Worm (Caenorhabditis elegans) whole organism, L4 larva: ENCODE data around the gene Y43F8B.19.
A peak's percentile ranks its signal among the peaks of the same experiment; 100 is the strongest.

ENCODE experiments used
- D1046.2 ChIP-seq: fragments of 200-800 bp; sonication (Bioruptor generic); IDR thresholded peaks from 2 replicates; pipeline ENCODE4 v1.3.6; 2022; ENCODE audit warnings: missing genetic modification characterization, missing compliant biosample characterization
- F26F4.8 ChIP-seq: fragments of 200-800 bp; sonication (Bioruptor generic); conservative IDR thresholded peaks from 2 replicates; pipeline ENCODE4 v1.3.6; 2022; ENCODE audit warnings: missing genetic modification characterization, missing compliant biosample characterization
- F37D6.2 ChIP-seq: sonication (generic microtip); optimal IDR thresholded peaks from 2 replicates; lab custom pipeline; 2016; ENCODE audit warnings: mild to moderate bottlenecking, missing genetic modification characterization, missing compliant biosample characterization
- F44E2.7 ChIP-seq: fragments of 200-800 bp; sonication (Bioruptor generic); IDR thresholded peaks from 2 replicates; pipeline ENCODE4 v2.1.2; 2022; ENCODE audit warnings: missing genetic modification characterization, missing compliant biosample characterization
- F49E8.2 ChIP-seq: sonication (generic microtip); optimal IDR thresholded peaks from 2 replicates; lab custom pipeline; 2016; ENCODE audit warnings: missing compliant biosample characterization, mild to moderate bottlenecking, missing genetic modification characterization, borderline replicate concordance
- Y48G9A.11 ChIP-seq: fragments of 200-800 bp; sonication (Bioruptor generic); IDR thresholded peaks from 2 replicates; pipeline ENCODE4 v1.3.6; 2022; ENCODE audit warnings: missing genetic modification reagents, missing genetic modification characterization, missing compliant biosample characterization
- Y5F2A.4 ChIP-seq: fragments of 200-800 bp; sonication (Bioruptor generic); optimal IDR thresholded peaks from 2 replicates; lab custom pipeline; 2018; ENCODE audit warnings: mild to moderate bottlenecking, missing genetic modification characterization, missing compliant biosample characterization
- Y75B8A.6 ChIP-seq: fragments of 200-800 bp; sonication (Bioruptor generic); IDR thresholded peaks from 2 replicates; pipeline ENCODE4 v1.3.6; 2022; ENCODE audit warnings: missing genetic modification reagents, missing genetic modification characterization, missing compliant biosample characterization
- ama-1 ChIP-seq: fragments of 150-350 bp; optimal IDR thresholded peaks from 2 replicates; lab custom pipeline; 2014; ENCODE audit warnings: inconsistent platforms, mixed read lengths
- arid-1 ChIP-seq: fragments of 200-800 bp; sonication (Bioruptor generic); conservative IDR thresholded peaks from 2 replicates; pipeline ENCODE4 v1.3.6; 2022; ENCODE audit warnings: missing genetic modification reagents, missing genetic modification characterization, missing compliant biosample characterization
- ceh-28 ChIP-seq: fragments of 150-350 bp; optimal IDR thresholded peaks from 2 replicates; lab custom pipeline; 2014; ENCODE audit warnings: missing biosample characterization, missing genetic modification reagents, missing genetic modification characterization
- ceh-44 ChIP-seq: fragments of 200-800 bp; sonication (Bioruptor generic); IDR thresholded peaks from 2 replicates; pipeline ENCODE4 v1.3.6; 2022; ENCODE audit warnings: missing genetic modification reagents, missing genetic modification characterization, missing compliant biosample characterization
- ces-1 ChIP-seq: fragments of 150-350 bp; sonication (generic microtip); optimal IDR thresholded peaks from 4 replicates; lab custom pipeline; 2014; ENCODE audit warnings: missing biosample characterization, missing genetic modification reagents, missing genetic modification characterization
- daf-12 ChIP-seq: fragments of 150-350 bp; optimal IDR thresholded peaks from 2 replicates; lab custom pipeline; 2014; ENCODE audit warnings: missing biosample characterization, missing genetic modification reagents, missing genetic modification characterization
- daf-19 ChIP-seq: fragments of 200-800 bp; sonication (Bioruptor generic); conservative IDR thresholded peaks from 2 replicates; pipeline ENCODE4 v1.3.6; 2022; ENCODE audit warnings: missing genetic modification characterization, missing compliant biosample characterization
- daf-8 ChIP-seq: fragments of 200-800 bp; sonication (Bioruptor generic); IDR thresholded peaks from 2 replicates; pipeline ENCODE4 v1.3.6; 2022; ENCODE audit warnings: missing genetic modification characterization, missing compliant biosample characterization
- dpl-1 ChIP-seq: fragments of 150-350 bp; optimal IDR thresholded peaks from 2 replicates; lab custom pipeline; 2014; ENCODE audit warnings: missing biosample characterization, missing genetic modification reagents, missing genetic modification characterization
- dve-1 ChIP-seq: sonication (generic microtip); optimal IDR thresholded peaks from 2 replicates; lab custom pipeline; 2017; ENCODE audit warnings: antibody characterized with exemption, mild to moderate bottlenecking, missing genetic modification characterization, missing compliant biosample characterization; ENCODE audit not compliant: insufficient read depth
- egl-27 ChIP-seq: sonication (generic microtip); optimal IDR thresholded peaks from 3 replicates; lab custom pipeline; 2017; ENCODE audit warnings: missing biosample characterization, missing genetic modification reagents, missing genetic modification characterization
- egl-43 ChIP-seq: fragments of 200-800 bp; sonication (Bioruptor generic); IDR thresholded peaks from 2 replicates; pipeline ENCODE4 v1.3.6; 2022; ENCODE audit warnings: missing genetic modification reagents, missing genetic modification characterization, missing compliant biosample characterization
- hif-1 ChIP-seq, 2 experiments: sonication (generic microtip); optimal IDR thresholded peaks; 2 replicates each; lab custom pipeline; 2016 to 2017; ENCODE audit warnings: missing compliant biosample characterization in 2 of 2, missing genetic modification characterization in 2 of 2, missing genetic modification reagents in 2 of 2, missing genotype in 2 of 2, mild to moderate bottlenecking in 1 of 2
- hlh-11 ChIP-seq: fragments of 200-800 bp; sonication (Bioruptor generic); optimal IDR thresholded peaks from 2 replicates; lab custom pipeline; 2018; ENCODE audit warnings: mild to moderate bottlenecking, missing genetic modification characterization, missing compliant biosample characterization
- hlh-30 ChIP-seq: sonication (generic microtip); optimal IDR thresholded peaks from 2 replicates; lab custom pipeline; 2017; ENCODE audit warnings: antibody characterized with exemption, mild to moderate bottlenecking, missing genetic modification characterization, missing compliant biosample characterization; ENCODE audit not compliant: insufficient read depth
- hmg-1.1 ChIP-seq: fragments of 200-800 bp; sonication (Bioruptor generic); IDR thresholded peaks from 2 replicates; pipeline ENCODE4 v1.3.6; 2022; ENCODE audit warnings: missing genetic modification reagents, missing genetic modification characterization, missing compliant biosample characterization
- jun-1 ChIP-seq: fragments of 150-350 bp; optimal IDR thresholded peaks from 2 replicates; lab custom pipeline; 2014; ENCODE audit warnings: missing biosample characterization, missing genetic modification reagents, missing genetic modification characterization
- lim-7 ChIP-seq: fragments of 200-800 bp; sonication (Bioruptor generic); IDR thresholded peaks from 2 replicates; pipeline ENCODE4 v1.3.6; 2022; ENCODE audit warnings: missing genetic modification characterization, missing compliant biosample characterization
- lin-15B ChIP-seq: fragments of 150-350 bp; sonication (generic microtip); optimal IDR thresholded peaks from 3 replicates; lab custom pipeline; 2014; ENCODE audit warnings: missing biosample characterization, missing genetic modification characterization
- lir-3 ChIP-seq: sonication (generic microtip); optimal IDR thresholded peaks from 2 replicates; lab custom pipeline; 2016; ENCODE audit warnings: mild to moderate bottlenecking, missing genetic modification characterization, missing compliant biosample characterization
- madf-5 ChIP-seq, 2 experiments: fragments of 200-800 bp; sonication (Bioruptor generic); IDR thresholded peaks; 2 replicates each; pipeline ENCODE4 v1.3.6; 2022; ENCODE audit warnings: missing compliant biosample characterization in 2 of 2, missing genetic modification characterization in 2 of 2
- madf-9 ChIP-seq: fragments of 200-800 bp; sonication (Bioruptor generic); conservative IDR thresholded peaks from 2 replicates; pipeline ENCODE4 v1.3.6; 2022; ENCODE audit warnings: missing genetic modification reagents, missing genetic modification characterization, missing compliant biosample characterization
- mdl-1 ChIP-seq, 2 experiments: fragments of 150-350 bp in 1 of 2; sonication (generic microtip) in 1 of 2; optimal IDR thresholded peaks; 2 replicates each; lab custom pipeline; 2014 to 2017; ENCODE audit warnings: missing biosample characterization in 2 of 2, missing genetic modification characterization in 2 of 2
- mdt-29 ChIP-seq: fragments of 200-800 bp; sonication (Bioruptor generic); IDR thresholded peaks from 2 replicates; pipeline ENCODE4 v1.3.6; 2022; ENCODE audit warnings: missing genetic modification reagents, missing genetic modification characterization, missing compliant biosample characterization
- mxl-2 ChIP-seq: fragments of 200-800 bp; sonication (Bioruptor generic); conservative IDR thresholded peaks from 2 replicates; pipeline ENCODE4 v1.3.6; 2022; ENCODE audit warnings: missing genetic modification reagents, missing genetic modification characterization, missing compliant biosample characterization
- nhr-102 ChIP-seq: sonication (generic microtip); optimal IDR thresholded peaks from 2 replicates; lab custom pipeline; 2016; ENCODE audit warnings: mild to moderate bottlenecking, missing genetic modification characterization, moderate library complexity, missing compliant biosample characterization
- nhr-11 ChIP-seq: fragments of 150-350 bp; optimal IDR thresholded peaks from 2 replicates; lab custom pipeline; 2014; ENCODE audit warnings: missing biosample characterization, missing genetic modification characterization
- nhr-111 ChIP-seq: fragments of 200-800 bp; sonication (Bioruptor generic); optimal IDR thresholded peaks from 2 replicates; lab custom pipeline; 2018; ENCODE audit warnings: mild to moderate bottlenecking, missing genetic modification characterization, missing compliant biosample characterization
- nhr-25 ChIP-seq: sonication (generic microtip); optimal IDR thresholded peaks from 2 replicates; lab custom pipeline; 2017; ENCODE audit warnings: missing genetic modification characterization, mild to moderate bottlenecking, missing compliant biosample characterization, antibody characterized with exemption, moderate library complexity, borderline replicate concordance; ENCODE audit not compliant: insufficient read depth
- nhr-28 ChIP-seq: fragments of 150-350 bp; optimal IDR thresholded peaks from 2 replicates; lab custom pipeline; 2014; ENCODE audit warnings: missing biosample characterization, missing genetic modification characterization
- nhr-41 ChIP-seq: fragments of 200-800 bp; sonication (Bioruptor generic); IDR thresholded peaks from 2 replicates; pipeline ENCODE4 v1.3.6; 2022; ENCODE audit warnings: missing genetic modification reagents, missing genetic modification characterization, missing compliant biosample characterization
- nhr-76 ChIP-seq: fragments of 150-350 bp; optimal IDR thresholded peaks from 2 replicates; lab custom pipeline; 2014; ENCODE audit warnings: missing biosample characterization, missing genetic modification characterization
- nhr-77 ChIP-seq: fragments of 150-350 bp; optimal IDR thresholded peaks from 2 replicates; lab custom pipeline; 2014; ENCODE audit warnings: missing biosample characterization, missing genetic modification characterization
- rbr-2 ChIP-seq: sonication (generic microtip); optimal IDR thresholded peaks from 2 replicates; lab custom pipeline; 2016; ENCODE audit warnings: missing genotype, missing genetic modification characterization, missing compliant biosample characterization
- set-16 ChIP-seq: fragments of 200-800 bp; sonication (Bioruptor generic); IDR thresholded peaks from 2 replicates; pipeline ENCODE4 v1.3.6; 2022; ENCODE audit warnings: missing genetic modification reagents, missing genetic modification characterization, missing compliant biosample characterization
- snpc-4 ChIP-seq: fragments of 150-350 bp; optimal IDR thresholded peaks from 2 replicates; lab custom pipeline; 2014; ENCODE audit warnings: missing biosample characterization, missing genetic modification characterization
- tra-1 ChIP-seq: fragments of 200-800 bp; sonication (Bioruptor generic); IDR thresholded peaks from 2 replicates; pipeline ENCODE4 v1.3.6; 2022; ENCODE audit warnings: missing genetic modification reagents, missing genetic modification characterization, missing compliant biosample characterization
- vab-7 ChIP-seq: fragments of 200-800 bp; sonication (Bioruptor generic); IDR thresholded peaks from 2 replicates; pipeline ENCODE4 v1.3.6; 2022; ENCODE audit warnings: missing genetic modification reagents, missing genetic modification characterization, missing compliant biosample characterization
- zag-1 ChIP-seq: fragments of 150-350 bp; optimal IDR thresholded peaks from 2 replicates; lab custom pipeline; 2014; ENCODE audit warnings: missing biosample characterization, missing genetic modification characterization
- zfp-3 ChIP-seq: fragments of 200-800 bp; sonication (Bioruptor generic); conservative IDR thresholded peaks from 2 replicates; pipeline ENCODE4 v1.3.6; 2022; ENCODE audit warnings: missing genetic modification reagents, missing genetic modification characterization, missing compliant biosample characterization
- zip-11 ChIP-seq: fragments of 200-800 bp; sonication (Bioruptor generic); IDR thresholded peaks from 2 replicates; pipeline ENCODE4 v1.3.6; 2022; ENCODE audit warnings: missing genetic modification characterization, missing compliant biosample characterization
- zip-2 ChIP-seq: fragments of 150-350 bp; optimal IDR thresholded peaks from 2 replicates; lab custom pipeline; 2014; ENCODE audit warnings: missing biosample characterization, missing genetic modification characterization

The Y43F8B.19 gene

ce11 chrV:19520130-19520529 is 8.0 kb upstream of the Y43F8B.19 start (continued):
- TF ChIP-seq zfp-3 (GFP tag; lab: Robert Waterston, UW) (0 out of 2 replicates have a peak, but pooled peaks have one; percentile 23), snpc-4 (tag; lab: Kevin White, UChicago) (no peak), hlh-11 (no peak), Y48G9A.11 (GFP tag; lab: Robert Waterston, UW) (peak; percentile 61; the same call in 1 of the 2 replicates), nhr-25 (no peak), mdt-29 (GFP tag; lab: Robert Waterston, UW) (0 out of 2 replicates have a peak, but pooled peaks have one; percentile 40), egl-43 (GFP tag; lab: Robert Waterston, UW) (peak; percentile 67), nhr-111 (GFP tag; lab: Kevin White, UChicago) (no peak), Y5F2A.4 (peak; percentile 51), jun-1 (tag; lab: Kevin White, UChicago) (no peak), Y75B8A.6 (GFP tag; lab: Robert Waterston, UW) (peak; percentile 81; the same call in 1 of the 2 replicates), D1046.2 (GFP tag; lab: Robert Waterston, UW) (no peak), mxl-2 (GFP tag; lab: Robert Waterston, UW) (no peak), ama-1 (lab: Kevin White, UChicago) (peak; percentile 15), arid-1 (GFP tag; lab: Robert Waterston, UW) (peak; percentile 50; the same call in 1 of the 2 replicates), zip-2 (tag; lab: Kevin White, UChicago) (no peak), mdl-1 (tag; optimal IDR thresholded peaks at IDR 0.05; lab: Kevin White, UChicago) (no peak), set-16 (no peak), vab-7 (GFP tag; lab: Robert Waterston, UW) (peak; percentile 36; the same call in 1 of the 2 replicates), zip-11 (no peak; the same call in 1 of the 2 replicates), daf-8 (GFP tag; lab: Robert Waterston, UW) (no peak), rbr-2 (tag; lab: Kevin White, UChicago) (no peak), lim-7 (0 out of 2 replicates have a peak, but pooled peaks have one; percentile 53), dpl-1 (GFP tag; lab: Kevin White, UChicago) (no peak), madf-5 (GFP tag; IDR thresholded peaks at IDR 0.05; lab: Robert Waterston, UW) (no peak), F49E8.2 (tag; lab: Kevin White, UChicago) (no peak), daf-12 (tag; lab: Kevin White, UChicago) (no peak), nhr-41 (GFP tag; lab: Robert Waterston, UW) (peak; percentile 49; the same call in 1 of the 2 replicates), nhr-28 (tag; lab: Kevin White, UChicago) (no peak), egl-27 (tag; lab: Kevin White, UChicago) (no peak), zag-1 (tag; lab: Kevin White, UChicago) (no peak), nhr-77 (no peak), daf-19 (GFP tag; lab: Robert Waterston, UW) (no peak), lir-3 (tag; lab: Kevin White, UChicago) (no peak), nhr-102 (no peak), madf-9 (GFP tag; lab: Robert Waterston, UW) (0 out of 2 replicates have a peak, but pooled peaks have one; percentile 33), ceh-28 (tag; lab: Kevin White, UChicago) (no peak), lin-15B (tag; lab: Kevin White, UChicago) (no peak), tra-1 (GFP tag; lab: Robert Waterston, UW) (0 out of 2 replicates have a peak, but pooled peaks have one; percentile 23), ces-1 (GFP tag; lab: Kevin White, UChicago) (no peak), F37D6.2 (tag; lab: Kevin White, UChicago) (no peak), hmg-1.1 (no peak), hlh-30 (tag; lab: Kevin White, UChicago) (no peak), nhr-76 (tag; lab: Kevin White, UChicago) (no peak), hif-1 (tag; optimal IDR thresholded peaks at IDR 0.05; lab: Kevin White, UChicago) (peak in 1 of 2 experiments; percentile 10), nhr-11 (tag; lab: Kevin White, UChicago) (no peak), ceh-44 (GFP tag; lab: Robert Waterston, UW) (no peak), dve-1 (tag; lab: Kevin White, UChicago) (no peak), F26F4.8 (GFP tag; lab: Robert Waterston, UW) (0 out of 2 replicates have a peak, but pooled peaks have one; percentile 21), F44E2.7 (GFP tag; lab: Robert Waterston, UW) (no peak)
